Worm (Caenorhabditis elegans): Measurements from ENCODE around the gene D1044.1.

DNA sequence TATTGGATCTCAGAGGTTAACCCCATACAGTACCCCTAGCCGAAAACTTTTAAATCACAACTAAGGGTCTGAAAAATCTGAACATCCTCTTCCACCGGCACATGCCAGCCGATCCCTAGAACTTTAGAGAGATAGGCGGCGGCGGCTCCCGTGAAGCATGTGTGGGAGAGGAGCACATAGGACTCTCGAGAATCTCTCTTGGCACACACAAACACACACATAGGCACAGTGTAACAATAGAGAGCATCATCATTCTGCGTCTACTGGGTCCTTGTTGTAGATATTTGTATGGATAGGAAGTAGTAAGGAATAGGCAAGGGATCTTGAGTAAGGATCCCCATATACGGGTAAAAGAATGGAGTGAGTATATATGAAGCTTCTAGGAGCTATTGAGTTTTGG is 21.6 kb downstream of the D1044.1 start:
- TF ChIP-seq lin-54 (GFP tag; optimal IDR thresholded peaks at IDR 0.05) (no peak), sptf-2 (GFP tag; optimal IDR thresholded peaks at IDR 0.05) (no peak), atf-7 (tag; optimal IDR thresholded peaks at IDR 0.05) (no peak), hlh-12 (tag; optimal IDR thresholded peaks at IDR 0.05) (no peak), lin-40 (tag; optimal IDR thresholded peaks at IDR 0.05) (no peak), ceh-79 (tag; optimal IDR thresholded peaks at IDR 0.05) (no peak), ama-1 (optimal IDR thresholded peaks at IDR 0.05) (no peak), ama-1 (GFP tag; optimal IDR thresholded peaks at IDR 0.05) (no peak), F39B2.1 (GFP tag; IDR thresholded peaks at IDR 0.05) (no peak), mel-28 (tag; optimal IDR thresholded peaks at IDR 0.05; ENCODE audit: borderline replicate concordance) (no peak), unc-130 (GFP tag; optimal IDR thresholded peaks at IDR 0.05) (no peak), zfh-2 (GFP tag; conservative IDR thresholded peaks at IDR 0.05) (no peak)

All from whole organism, young adult.